Fruit fly (Drosophila melanogaster) whole organism, larva: ENCODE data around the gene Polr2I.

ENCODE experiments used
- noc ChIP-seq: fragments of 200-800 bp; sonication (Bioruptor generic); optimal IDR thresholded peaks from 3 replicates; lab custom pipeline; 2019; ENCODE audit warnings: missing biosample characterization, mild to moderate bottlenecking, missing genetic modification characterization, moderate library complexity

The Polr2I gene

DNA sequence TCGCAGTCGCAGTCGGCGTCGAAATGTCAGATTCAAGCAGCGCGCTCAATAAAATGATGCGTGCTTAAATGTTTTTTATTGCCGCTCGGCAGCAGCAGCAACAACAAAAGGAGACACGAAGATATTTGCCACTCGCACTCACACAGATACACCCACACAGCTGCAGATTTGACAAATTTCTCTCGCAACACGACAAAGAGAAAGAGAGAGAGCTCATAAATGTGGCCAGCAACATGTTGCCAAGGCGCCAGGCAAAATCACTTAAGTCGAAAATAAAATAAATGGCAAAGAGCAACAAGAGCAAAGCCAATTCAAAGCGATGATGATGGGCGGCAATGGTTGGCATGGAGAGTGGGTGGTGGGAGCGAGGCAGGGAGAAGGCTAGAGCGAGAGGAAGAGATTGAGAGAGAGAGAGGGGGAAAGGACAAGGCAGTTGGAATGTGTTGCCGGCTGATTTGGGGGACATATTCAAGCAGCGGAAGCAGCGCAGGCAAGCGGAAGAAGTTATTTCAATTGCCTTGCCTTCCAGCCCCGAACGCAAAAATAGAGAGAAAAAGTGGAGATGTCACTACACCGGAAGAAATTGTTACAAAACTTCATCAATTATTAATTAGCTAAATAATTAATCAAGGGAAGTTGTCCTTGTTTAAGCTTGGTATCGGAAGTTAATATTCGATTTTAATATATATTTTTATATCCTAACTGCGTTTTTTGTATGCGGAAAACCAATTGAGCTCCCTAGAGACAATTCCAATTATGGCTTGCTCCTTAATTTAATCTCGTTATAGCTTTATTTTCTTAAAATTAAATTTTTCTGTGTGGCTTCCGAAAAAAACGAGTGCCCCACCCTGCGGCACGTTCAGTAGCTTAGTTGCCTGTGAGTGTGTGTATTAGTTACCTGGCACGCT, 38.2 kb downstream of the Polr2I start:
- no peak for TF ChIP-seq noc (tag; lab: Kevin White, UChicago)

DNA sequence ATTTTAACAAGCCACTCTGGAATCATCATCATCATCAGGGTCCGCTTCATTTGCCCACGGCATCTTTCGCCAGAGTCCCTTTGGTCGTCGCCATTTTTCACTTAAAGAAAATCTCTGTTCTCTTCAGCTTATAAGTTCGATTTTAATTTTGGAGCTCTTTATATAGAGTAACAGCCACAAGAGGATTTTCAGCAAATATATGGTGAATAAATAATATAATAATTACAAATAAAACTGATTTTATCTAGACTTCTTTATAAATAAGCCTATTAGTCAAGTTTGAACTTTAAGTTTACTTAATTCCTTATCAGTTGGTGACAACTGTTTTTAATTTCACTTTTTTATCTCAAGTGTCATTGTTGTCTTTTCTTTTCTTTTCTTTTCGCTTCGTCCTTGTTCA, 39.6 kb downstream of the Polr2I start:
- no peak for TF ChIP-seq noc (tag; lab: Kevin White, UChicago)

DNA sequence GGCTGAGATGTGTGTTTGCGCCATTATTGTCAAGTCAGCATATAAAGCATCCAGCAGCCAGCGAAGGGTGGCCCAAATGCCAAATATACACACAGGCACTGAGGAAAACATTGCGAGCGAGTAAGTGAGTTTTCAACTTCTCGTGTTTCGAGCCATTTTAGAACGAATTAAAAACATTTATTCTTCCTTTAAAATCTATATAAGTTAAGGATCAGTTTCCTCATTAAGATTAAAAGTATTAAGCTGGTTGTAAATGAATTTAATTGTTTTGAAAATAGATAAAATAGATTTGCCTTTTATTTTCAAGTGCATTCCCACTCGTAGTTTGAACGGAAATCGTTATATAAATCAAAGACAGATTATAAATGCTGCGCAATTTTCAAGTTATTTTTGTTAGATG, 42.5 kb downstream of the Polr2I start:
- TF ChIP-seq noc (tag; lab: Kevin White, UChicago) = no peak

DNA sequence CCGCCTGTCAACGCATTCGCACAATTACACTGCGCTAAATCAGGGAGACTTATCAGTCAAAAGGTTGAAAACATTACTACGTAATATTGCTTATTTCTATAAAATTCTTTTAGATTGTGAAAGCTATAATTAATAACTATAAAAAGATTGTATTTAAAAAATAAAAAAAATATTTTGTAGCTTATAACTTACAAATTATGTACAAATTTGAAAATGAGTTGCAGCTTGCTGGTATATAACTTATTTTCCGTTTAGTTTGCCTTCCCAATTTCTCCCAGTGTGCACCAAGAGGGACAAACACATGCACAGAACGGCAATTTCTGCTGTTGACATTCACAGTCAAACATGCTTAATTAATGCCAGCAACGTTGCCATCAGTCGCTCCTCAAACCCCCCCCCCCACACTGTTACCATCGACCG, 44.9 kb downstream of the Polr2I start:
- peak; percentile 63 for TF ChIP-seq noc (tag; lab: Kevin White, UChicago)

DNA sequence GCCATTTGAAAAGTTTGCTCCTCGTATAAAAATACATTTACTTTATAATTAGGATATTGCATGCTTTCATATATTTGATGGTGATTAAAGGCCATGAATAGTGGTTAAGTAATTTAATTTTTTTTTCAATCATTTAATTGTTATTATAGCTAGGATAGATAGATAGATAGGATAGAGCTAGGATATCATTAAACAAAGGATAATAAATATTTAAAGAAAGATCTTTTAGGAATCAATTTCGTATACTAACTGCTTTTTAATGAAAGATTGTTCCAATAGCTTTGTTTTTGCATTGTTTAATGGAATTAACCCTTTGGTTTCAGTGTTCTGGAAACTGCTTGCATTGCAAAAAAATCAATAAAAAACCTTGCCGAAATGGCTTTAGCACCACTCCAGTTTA, 45.7 kb downstream of the Polr2I start:
- TF ChIP-seq noc (tag; lab: Kevin White, UChicago) = no peak

DNA sequence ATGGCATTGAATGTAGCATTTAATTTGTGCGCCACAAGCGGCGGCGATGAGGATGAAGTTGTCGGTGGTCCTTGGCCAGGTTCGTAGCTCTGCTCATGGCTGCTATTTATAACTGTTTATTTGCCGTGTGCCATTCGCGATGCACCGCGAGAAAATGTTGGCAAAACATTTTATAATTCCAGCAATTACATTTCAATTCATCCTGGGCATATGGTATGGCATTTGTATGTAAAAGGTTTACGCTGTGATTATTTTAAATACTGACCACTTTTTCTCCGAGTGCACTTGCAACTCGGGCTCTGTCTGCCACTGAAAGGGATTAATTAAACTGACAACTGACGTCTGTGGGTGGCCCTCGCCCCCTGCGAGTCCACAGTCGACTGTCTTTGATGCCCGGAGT, 47.7 kb downstream of the Polr2I start:
- no peak for TF ChIP-seq noc (tag; lab: Kevin White, UChicago)

DNA sequence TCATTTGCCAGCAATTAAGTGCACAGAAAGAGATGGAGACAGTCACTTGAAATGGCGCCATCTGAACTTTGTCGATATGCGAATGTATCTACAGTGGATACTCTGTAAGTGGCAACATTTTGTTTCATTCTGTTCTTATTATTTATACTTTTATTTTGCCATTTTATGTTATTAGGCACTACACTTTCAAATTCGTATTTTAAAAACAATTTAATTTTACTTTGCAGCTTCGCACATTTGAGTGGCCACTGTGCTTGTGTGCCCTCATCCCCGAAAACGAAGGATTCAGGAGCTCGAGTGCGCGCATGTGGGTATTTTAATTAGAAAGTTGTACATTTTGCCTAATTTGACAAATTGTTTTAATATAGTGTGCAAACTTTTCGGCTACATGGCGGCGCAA, 48.5 kb downstream of the Polr2I start:
- peak; percentile 6 for TF ChIP-seq noc (tag; lab: Kevin White, UChicago)
